Worm (Caenorhabditis elegans) whole organism, L4/young adult: ENCODE results near the gene str-164.

Experiments used
- W03F9.2 ChIP-seq: fragments of 150-350 bp; optimal IDR thresholded peaks from 2 replicates; lab custom pipeline; 2014; ENCODE audit warnings: missing biosample characterization, missing genetic modification characterization
- dao-5 ChIP-seq: sonication (generic microtip); optimal IDR thresholded peaks from 2 replicates; lab custom pipeline; 2016; ENCODE audit warnings: missing genotype, missing genetic modification characterization, moderate library complexity, missing compliant biosample characterization
- him-1 ChIP-seq: sonication (generic microtip); optimal IDR thresholded peaks from 2 replicates; lab custom pipeline; 2016; ENCODE audit warnings: missing genotype, missing genetic modification reagents, missing genetic modification characterization, missing compliant biosample characterization

The str-164 gene

DNA sequence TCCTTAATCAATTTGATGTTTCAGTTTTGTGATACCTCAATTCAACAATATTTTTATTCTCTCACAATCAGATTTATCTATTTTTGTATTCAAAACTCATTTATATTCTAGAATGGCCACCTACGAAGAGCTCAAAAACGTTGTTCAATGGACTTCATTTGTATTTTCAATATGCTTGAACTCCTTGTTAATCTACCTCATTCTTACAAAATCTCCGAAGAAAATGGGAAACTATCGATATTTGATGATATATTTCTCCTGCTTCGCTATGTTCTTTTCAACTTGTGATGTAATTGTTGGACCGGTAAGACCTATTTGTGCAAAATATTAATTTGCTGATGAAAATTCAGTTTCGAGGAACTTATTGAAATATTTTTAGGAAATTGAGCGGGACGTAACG lies at the start of gene str-164:
TSS of gene str-164 (plus strand) at position 113 of the 400 bp plus-strand sequence.
- no peak for TF ChIP-seq him-1 (tag; lab: Kevin White, UChicago)
- no peak for TF ChIP-seq W03F9.2 (tag; lab: Kevin White, UChicago)
- TF ChIP-seq dao-5 (tag; lab: Kevin White, UChicago) = no peak

DNA sequence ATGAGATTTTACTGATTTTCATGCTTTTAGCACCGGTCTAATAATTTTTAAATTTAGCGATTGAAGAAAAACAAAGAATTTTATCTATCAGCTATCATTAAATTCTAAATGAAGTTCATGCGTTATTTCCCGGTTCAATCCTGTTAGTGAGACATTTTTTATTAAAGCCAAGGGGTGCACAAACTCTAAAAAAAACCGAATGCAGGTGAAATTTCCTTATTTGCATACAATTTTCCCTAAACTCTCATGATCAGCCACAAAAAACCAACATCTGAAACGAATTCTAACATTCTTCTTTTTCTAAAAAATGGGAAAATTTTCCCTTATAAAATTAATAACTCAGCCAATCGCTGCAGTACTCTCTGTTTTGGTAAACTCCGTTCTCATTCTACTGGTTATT lies 47.4 kb upstream of the str-164 start, which contains the start of gene str-156:
TSS of gene str-156 (plus strand) at position 301 of the 400 bp plus-strand sequence.
- TF ChIP-seq W03F9.2 (tag; lab: Kevin White, UChicago) (no peak), dao-5 (tag; lab: Kevin White, UChicago) (no peak), him-1 (tag; lab: Kevin White, UChicago) (no peak)

DNA sequence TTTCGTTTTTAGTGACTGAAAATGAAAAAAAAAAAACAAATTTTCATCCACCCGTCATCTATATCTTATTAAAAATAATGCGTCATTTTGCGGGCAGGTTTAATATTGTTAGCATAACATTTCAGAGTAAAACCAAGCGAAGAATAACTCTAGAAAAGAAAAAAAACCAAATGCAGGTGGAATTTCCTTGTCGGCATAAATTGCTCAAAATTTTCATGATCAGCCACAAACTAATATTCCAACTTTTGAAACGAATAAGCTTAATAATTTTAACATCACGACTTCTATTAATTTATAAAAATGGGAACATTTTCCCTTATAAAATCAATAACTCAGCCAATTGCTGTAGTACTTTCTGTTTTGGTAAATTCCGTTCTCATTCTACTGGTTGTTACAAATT lies 44.8 kb upstream of the str-164 start, which contains the start of gene str-155:
TSS of gene str-155 (plus strand) at position 301 of the 400 bp plus-strand sequence.
- TF ChIP-seq him-1 (tag; lab: Kevin White, UChicago) (no peak), W03F9.2 (tag; lab: Kevin White, UChicago) (no peak), dao-5 (tag; lab: Kevin White, UChicago) (no peak)

DNA sequence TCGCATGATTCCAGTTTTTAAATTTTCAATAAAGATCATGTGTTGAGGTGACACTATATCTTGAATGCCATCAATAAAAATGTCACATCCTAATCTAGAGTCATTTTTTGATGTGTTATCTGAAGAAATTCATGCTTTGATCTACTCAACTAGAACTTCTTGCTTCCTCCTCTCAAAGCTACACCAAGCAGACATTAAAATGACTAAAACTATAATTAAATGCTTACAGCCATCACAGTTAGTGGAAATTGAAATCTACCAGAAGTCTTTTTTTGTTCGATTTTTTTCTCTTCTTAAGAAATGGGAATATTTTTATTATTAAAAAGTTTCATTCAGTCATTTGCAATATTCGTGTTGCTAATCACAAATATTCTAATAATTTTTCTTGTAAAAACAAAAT lies 42.8 kb upstream of the str-164 start, which contains the start of gene str-158:
TSS of gene str-158 (plus strand) at position 301 of the 400 bp plus-strand sequence.
- TF ChIP-seq him-1 (tag; lab: Kevin White, UChicago) = no peak
- TF ChIP-seq W03F9.2 (tag; lab: Kevin White, UChicago) = no peak
- TF ChIP-seq dao-5 (tag; lab: Kevin White, UChicago) = no peak

DNA sequence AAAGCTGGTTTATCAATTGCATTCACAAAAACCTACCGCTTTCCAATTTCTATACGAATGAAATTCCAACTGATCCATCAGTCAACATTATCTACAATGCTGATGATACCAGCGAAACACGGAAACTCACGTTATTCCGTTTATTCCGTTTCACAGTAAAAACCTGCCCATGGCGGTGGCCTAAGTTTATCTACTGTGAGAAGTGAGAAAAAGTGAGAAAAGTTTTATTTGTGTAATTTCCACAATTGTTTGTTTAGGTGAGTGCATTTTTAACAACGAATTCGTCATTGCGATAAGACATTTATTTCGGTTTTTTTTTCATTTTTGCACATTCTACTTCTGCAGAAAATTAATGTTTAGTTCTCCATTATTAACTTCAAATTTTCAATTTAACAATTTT lies 30.5 kb upstream of the str-164 start, which contains the start of gene Y9C9A.8:
TSS of gene Y9C9A.8 (plus strand) at position 301 of the 400 bp plus-strand sequence.
- no peak for TF ChIP-seq dao-5 (tag; lab: Kevin White, UChicago)
- TF ChIP-seq him-1 (tag; lab: Kevin White, UChicago) = no peak
- no peak for TF ChIP-seq W03F9.2 (tag; lab: Kevin White, UChicago)

DNA sequence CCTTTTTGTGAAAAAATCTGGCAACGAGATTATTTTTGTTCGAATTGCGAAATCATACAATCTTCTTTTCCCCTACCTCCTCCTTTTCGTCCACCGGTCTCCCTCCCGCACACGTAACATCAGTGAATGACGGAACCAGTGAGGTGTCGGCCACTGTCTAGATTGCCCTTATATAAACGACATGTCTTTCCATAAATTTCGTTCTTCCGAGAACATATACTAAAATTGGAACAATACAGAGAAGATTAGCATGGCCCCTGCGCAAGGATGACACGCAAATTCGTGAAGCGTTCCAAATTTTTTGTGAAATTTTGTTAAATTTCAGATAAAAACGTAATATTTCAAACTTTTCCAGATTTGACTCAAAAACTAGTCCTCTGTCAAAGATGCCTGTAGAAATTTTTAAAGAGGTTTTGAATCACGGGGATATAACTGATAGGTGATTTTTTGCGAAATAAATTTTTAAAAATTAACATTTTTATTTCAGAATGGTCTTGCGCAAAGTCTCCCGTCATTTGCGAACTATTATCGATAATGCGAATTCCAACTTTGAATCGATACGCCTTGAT lies 29.7 kb upstream of the str-164 start:
- TF ChIP-seq W03F9.2 (tag; lab: Kevin White, UChicago) (no peak), him-1 (tag; lab: Kevin White, UChicago) (no peak)

DNA sequence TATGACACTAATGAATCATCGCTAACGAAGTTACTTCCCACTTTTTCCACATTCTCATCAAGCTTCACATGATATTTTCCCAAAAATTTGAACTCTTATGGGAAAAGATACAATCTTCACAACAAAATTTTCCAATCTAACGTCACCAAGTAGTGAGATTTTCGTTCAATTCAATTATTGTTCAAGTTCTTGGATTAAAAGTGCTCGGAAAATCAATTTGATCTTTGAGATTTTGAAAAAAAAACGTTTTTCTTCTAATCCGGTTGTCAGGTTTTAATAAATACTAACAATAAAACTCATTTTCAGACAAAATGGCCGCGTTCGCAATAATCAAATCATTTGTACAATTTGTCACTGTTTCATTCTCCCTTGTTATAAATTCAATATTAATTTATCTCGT lies 26.4 kb upstream of the str-164 start, which contains the start of gene str-153:
TSS of gene str-153 (plus strand) at position 301 of the 400 bp plus-strand sequence.
- TF ChIP-seq W03F9.2 (tag; lab: Kevin White, UChicago) = no peak
- no peak for TF ChIP-seq him-1 (tag; lab: Kevin White, UChicago)
- TF ChIP-seq dao-5 (tag; lab: Kevin White, UChicago) = no peak

DNA sequence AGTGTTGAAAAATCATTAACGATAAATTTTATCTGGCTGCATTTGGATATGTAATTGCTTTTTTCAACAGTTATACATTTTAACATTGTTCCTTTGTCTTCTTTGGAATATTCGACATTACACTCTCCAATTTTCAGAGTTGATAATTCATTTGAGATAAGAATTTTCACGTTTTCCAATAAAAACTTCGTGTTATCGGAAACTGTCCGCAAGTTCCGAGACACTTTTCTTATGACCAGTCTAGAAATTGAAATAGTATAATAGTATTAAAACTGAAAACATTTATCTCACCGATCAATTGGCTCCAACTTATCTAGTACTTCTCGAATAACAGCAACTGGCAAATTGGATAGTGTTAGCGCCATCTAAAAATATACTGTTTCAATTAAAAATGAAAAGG lies 22.9 kb upstream of the str-164 start, which contains the start of gene fbxa-86:
TSS of gene fbxa-86 (minus strand) at position 367 of the 400 bp plus-strand sequence.
- TF ChIP-seq dao-5 (tag; lab: Kevin White, UChicago) (no peak), him-1 (tag; lab: Kevin White, UChicago) (no peak), W03F9.2 (tag; lab: Kevin White, UChicago) (no peak)

DNA sequence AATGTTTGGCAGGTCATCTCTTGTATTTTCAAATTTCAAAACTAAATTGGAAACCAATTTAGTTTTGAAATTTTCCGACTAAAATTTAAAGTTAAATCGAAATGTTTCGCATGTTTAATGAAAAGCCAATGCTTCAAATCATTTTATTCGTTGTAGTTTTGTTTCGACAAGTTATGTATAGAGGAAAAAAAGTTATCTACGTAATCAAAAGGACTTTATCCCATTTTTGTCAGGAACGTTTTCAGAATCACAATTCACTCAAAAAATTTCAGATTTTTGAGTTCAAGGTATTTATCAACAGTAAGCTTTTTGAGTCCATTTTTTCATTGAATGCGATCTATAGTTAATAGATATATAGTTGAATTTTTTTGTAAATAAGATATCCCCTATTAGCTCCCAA lies 21.9 kb upstream of the str-164 start, which contains the start of gene str-168:
TSS of gene str-168 (plus strand) at position 301 of the 400 bp plus-strand sequence.
- no peak for TF ChIP-seq dao-5 (tag; lab: Kevin White, UChicago)
- TF ChIP-seq him-1 (tag; lab: Kevin White, UChicago) = no peak
- TF ChIP-seq W03F9.2 (tag; lab: Kevin White, UChicago) = no peak

DNA sequence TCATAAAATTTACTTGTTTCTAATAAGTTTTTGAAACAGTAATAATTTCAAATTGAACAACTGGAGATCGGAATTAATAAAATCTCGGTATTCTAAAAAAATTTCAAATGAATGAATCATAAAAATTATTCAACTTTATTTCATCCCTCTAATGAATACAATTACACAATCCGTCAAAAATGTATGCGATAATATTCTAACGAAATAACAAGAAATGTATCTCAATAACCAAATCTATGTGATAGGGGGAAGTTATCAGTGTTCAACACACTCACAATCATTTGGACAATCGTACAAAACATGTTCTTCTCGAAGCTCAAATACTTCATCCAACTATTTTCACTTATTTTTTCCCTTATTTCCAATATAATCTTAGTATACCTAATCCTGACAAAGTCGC lies 18.9 kb upstream of the str-164 start, which contains the start of gene Y9C9A.5:
TSS of gene Y9C9A.5 (plus strand) at position 301 of the 400 bp plus-strand sequence.
- TF ChIP-seq dao-5 (tag; lab: Kevin White, UChicago) (no peak), him-1 (tag; lab: Kevin White, UChicago) (no peak), W03F9.2 (tag; lab: Kevin White, UChicago) (no peak)

DNA sequence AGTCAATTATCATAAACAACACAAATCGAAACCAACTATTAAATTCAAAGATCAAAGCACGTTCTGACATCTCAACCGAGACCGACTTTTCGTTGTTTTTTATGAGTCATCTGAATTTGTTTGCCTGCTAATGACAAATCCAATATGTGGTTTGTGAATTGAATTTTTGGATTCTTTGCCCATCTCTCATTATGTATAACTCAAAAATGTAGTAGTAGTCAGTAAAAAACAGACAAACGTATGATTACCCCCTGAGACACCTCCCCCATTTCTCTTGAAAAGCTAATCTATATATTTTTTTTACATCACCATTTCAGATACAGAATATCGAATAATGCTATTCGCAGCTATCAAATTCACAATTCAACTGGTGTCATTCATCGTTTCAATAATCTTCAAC lies 14.8 kb upstream of the str-164 start, which contains the start of gene str-169:
TSS of gene str-169 (plus strand) at position 301 of the 400 bp plus-strand sequence.
- no peak for TF ChIP-seq dao-5 (tag; lab: Kevin White, UChicago)
- TF ChIP-seq him-1 (tag; lab: Kevin White, UChicago) = no peak
- no peak for TF ChIP-seq W03F9.2 (tag; lab: Kevin White, UChicago)

DNA sequence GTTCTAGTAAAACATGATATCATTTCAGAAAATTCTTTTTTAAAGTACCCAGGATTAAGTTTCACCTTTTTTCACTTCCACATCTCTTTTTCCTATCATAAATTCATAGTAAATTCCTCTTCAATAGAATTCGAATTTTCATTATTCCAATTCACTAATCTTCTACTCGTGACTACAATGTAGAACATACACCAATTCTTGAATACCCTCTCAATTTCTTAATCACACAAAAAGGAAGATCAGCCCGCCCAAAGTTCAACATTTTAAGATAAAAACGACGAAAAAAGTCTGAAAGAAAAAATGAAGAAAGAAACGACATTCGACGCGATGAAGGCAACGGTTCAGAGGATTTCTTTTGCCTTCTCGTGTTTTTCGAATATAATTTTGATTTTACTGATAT lies 6.6 kb upstream of the str-164 start, which contains the start of gene str-163:
TSS of gene str-163 (plus strand) at position 301 of the 400 bp plus-strand sequence.
- TF ChIP-seq dao-5 (tag; lab: Kevin White, UChicago) = no peak
- no peak for TF ChIP-seq him-1 (tag; lab: Kevin White, UChicago)
- no peak for TF ChIP-seq W03F9.2 (tag; lab: Kevin White, UChicago)

DNA sequence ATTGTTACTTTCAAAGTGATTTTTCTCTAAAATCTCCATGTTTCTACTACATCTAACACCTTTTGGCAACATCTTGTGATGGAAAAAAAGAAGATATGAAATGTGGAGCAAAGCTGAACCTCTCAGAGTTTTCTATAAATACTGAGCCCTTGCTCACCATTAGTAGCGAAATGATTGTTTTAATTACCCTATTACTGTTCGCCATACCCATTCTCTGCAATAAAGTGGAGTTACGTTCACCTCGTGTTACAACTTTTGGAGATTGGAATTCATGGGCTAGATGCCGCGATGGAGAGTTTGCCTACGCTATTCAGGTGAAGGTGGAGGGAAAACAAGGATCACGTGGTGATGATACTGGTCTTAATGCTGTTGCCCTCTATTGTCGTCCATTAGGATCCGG lies 3.3 kb downstream of the str-164 start, which contains the start of gene txt-3:
TSS of gene txt-3 (plus strand) at position 125 of the 400 bp plus-strand sequence.
- TF ChIP-seq him-1 (tag; lab: Kevin White, UChicago) (no peak), W03F9.2 (tag; lab: Kevin White, UChicago) (no peak), dao-5 (tag; lab: Kevin White, UChicago) (no peak)
